Worm (Caenorhabditis elegans) whole organism, L1 larva: ENCODE data around the gene C07D10.1.

ENCODE experiments used
- ces-1 ChIP-seq: fragments of 150-350 bp; optimal IDR thresholded peaks from 2 replicates; lab custom pipeline; 2014; ENCODE audit warnings: missing biosample characterization, missing genetic modification reagents, missing genetic modification characterization
- egl-27 ChIP-seq, 2 experiments: fragments of 150-350 bp in 1 of 2; sonication (generic microtip); optimal IDR thresholded peaks; 3 replicates each; lab custom pipeline; 2017 to 2018; ENCODE audit warnings: missing biosample characterization in 2 of 2, missing genetic modification characterization in 2 of 2, missing genetic modification reagents in 2 of 2
- fos-1 ChIP-seq: fragments of 150-350 bp; optimal IDR thresholded peaks from 2 replicates; lab custom pipeline; 2014; ENCODE audit warnings: missing biosample characterization, missing genetic modification characterization
- jun-1 ChIP-seq: fragments of 150-350 bp; optimal IDR thresholded peaks from 2 replicates; lab custom pipeline; 2014; ENCODE audit warnings: missing biosample characterization, missing genetic modification reagents, missing genetic modification characterization
- lsy-2 ChIP-seq, 2 experiments: fragments of 150-350 bp; optimal IDR thresholded peaks; 2 replicates each; lab custom pipeline; 2014; ENCODE audit warnings: missing biosample characterization in 2 of 2, missing genetic modification characterization in 2 of 2
- nhr-11 ChIP-seq: fragments of 150-350 bp; optimal IDR thresholded peaks from 2 replicates; lab custom pipeline; 2014; ENCODE audit warnings: missing biosample characterization, missing genetic modification characterization
- nhr-20 ChIP-seq: sonication (generic microtip); optimal IDR thresholded peaks from 2 replicates; lab custom pipeline; 2016; ENCODE audit warnings: mild to moderate bottlenecking, missing genetic modification characterization, missing compliant biosample characterization
- nhr-76 ChIP-seq: sonication (generic microtip); optimal IDR thresholded peaks from 2 replicates; lab custom pipeline; 2017; ENCODE audit warnings: missing biosample characterization, missing genetic modification characterization
- tlp-1 ChIP-seq: fragments of 150-350 bp; optimal IDR thresholded peaks from 2 replicates; lab custom pipeline; 2014; ENCODE audit warnings: missing biosample characterization, missing genetic modification characterization
- unc-62 ChIP-seq: fragments of 150-350 bp; optimal IDR thresholded peaks from 2 replicates; lab custom pipeline; 2014; ENCODE audit warnings: missing biosample characterization, missing genetic modification reagents, missing genetic modification characterization
- ztf-11 ChIP-seq, 2 experiments: sonication (generic microtip); optimal IDR thresholded peaks; 2 replicates each; lab custom pipeline; 2016 to 2017; ENCODE audit warnings: missing genetic modification characterization in 2 of 2, missing biosample characterization in 1 of 2, missing compliant biosample characterization in 1 of 2

DNA sequence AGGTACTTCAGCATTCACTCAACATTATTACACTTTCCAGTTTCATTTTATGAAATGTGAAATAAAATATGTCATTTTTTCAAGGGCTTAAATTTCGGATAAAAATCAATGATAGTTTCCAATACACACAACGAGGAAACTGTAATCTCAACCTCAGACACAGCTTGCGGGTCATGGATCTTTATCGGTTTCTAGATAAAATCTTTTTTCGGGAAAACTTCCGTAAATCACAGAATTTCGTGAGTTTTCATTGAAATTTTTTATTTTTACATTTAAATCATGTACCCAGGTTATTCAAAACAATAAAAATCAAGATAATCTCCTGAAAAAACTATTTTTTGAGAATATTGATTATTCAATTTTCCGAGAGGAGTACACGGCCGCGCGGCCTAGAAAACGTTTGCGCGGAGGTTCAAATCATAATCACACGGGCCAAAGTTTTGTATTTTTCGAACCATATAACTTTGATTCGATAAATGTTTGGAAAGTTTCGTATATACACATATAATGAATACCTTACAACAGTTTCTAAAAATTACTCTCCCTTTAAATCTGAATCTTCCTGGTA lies 1.5 kb upstream of the C07D10.1 start:
- TF ChIP-seq unc-62 (GFP tag; lab: Kevin White, UChicago) (no peak), nhr-76 (tag; lab: Kevin White, UChicago) (no peak), jun-1 (tag; lab: Kevin White, UChicago) (no peak), ces-1 (no peak), fos-1 (no peak), nhr-20 (tag; lab: Kevin White, UChicago) (no peak), nhr-11 (no peak), lsy-2 (tag; optimal IDR thresholded peaks at IDR 0.05; lab: Kevin White, UChicago) (no peak), tlp-1 (tag; lab: Kevin White, UChicago) (no peak), ztf-11 (tag; optimal IDR thresholded peaks at IDR 0.05; lab: Kevin White, UChicago) (no peak), egl-27 (tag; optimal IDR thresholded peaks at IDR 0.05; lab: Kevin White, UChicago) (no peak)
